Worm (Caenorhabditis elegans) whole organism, L2 larva: ENCODE data around the gene F35D11.3.
A peak's percentile ranks its signal among the peaks of the same experiment; 100 is the strongest.

Experiments used
- C34F6.9 ChIP-seq: fragments of 150-350 bp; optimal IDR thresholded peaks from 2 replicates; lab custom pipeline; 2014; ENCODE audit warnings: missing biosample characterization, missing genetic modification characterization
- ZK546.5 ChIP-seq: sonication (generic microtip); optimal IDR thresholded peaks from 2 replicates; lab custom pipeline; 2017; ENCODE audit warnings: missing biosample characterization, missing genetic modification characterization
- alr-1 ChIP-seq: fragments of 150-350 bp; optimal IDR thresholded peaks from 2 replicates; lab custom pipeline; 2014; ENCODE audit warnings: missing biosample characterization, missing genetic modification characterization
- blmp-1 ChIP-seq: sonication (generic microtip); optimal IDR thresholded peaks from 2 replicates; lab custom pipeline; 2017; ENCODE audit warnings: missing genetic modification characterization, mild to moderate bottlenecking, missing compliant biosample characterization, antibody characterized with exemption, moderate library complexity; ENCODE audit not compliant: insufficient read depth
- ceh-82 ChIP-seq: fragments of 150-350 bp; optimal IDR thresholded peaks from 2 replicates; lab custom pipeline; 2014; ENCODE audit warnings: missing biosample characterization, missing genetic modification characterization
- crh-2 ChIP-seq: sonication (generic microtip); optimal IDR thresholded peaks from 2 replicates; lab custom pipeline; 2017; ENCODE audit warnings: missing biosample characterization, missing genetic modification characterization
- dmd-4 ChIP-seq: sonication (generic microtip); optimal IDR thresholded peaks from 2 replicates; lab custom pipeline; 2017; ENCODE audit warnings: missing biosample characterization, missing genetic modification characterization
- egl-27 ChIP-seq: sonication (generic microtip); optimal IDR thresholded peaks from 3 replicates; lab custom pipeline; 2017; ENCODE audit warnings: missing biosample characterization, missing genetic modification reagents, missing genetic modification characterization
- elt-1 ChIP-seq: fragments of 150-350 bp; optimal IDR thresholded peaks from 2 replicates; lab custom pipeline; 2014; ENCODE audit warnings: missing biosample characterization, missing genetic modification characterization
- elt-3 ChIP-seq: sonication (generic microtip); optimal IDR thresholded peaks from 2 replicates; lab custom pipeline; 2017; ENCODE audit warnings: missing biosample characterization, missing genetic modification characterization
- fos-1 ChIP-seq: fragments of 150-350 bp; optimal IDR thresholded peaks from 2 replicates; lab custom pipeline; 2014; ENCODE audit warnings: missing biosample characterization, missing genetic modification characterization
- gmeb-1 ChIP-seq: fragments of 150-350 bp; optimal IDR thresholded peaks from 2 replicates; lab custom pipeline; 2014; ENCODE audit warnings: missing biosample characterization, missing genetic modification characterization
- lin-11 ChIP-seq: fragments of 150-350 bp; sonication (generic microtip); optimal IDR thresholded peaks from 2 replicates; lab custom pipeline; 2014; ENCODE audit warnings: missing biosample characterization, missing genetic modification characterization, inconsistent platforms, mixed read lengths
- lin-13 ChIP-seq: fragments of 150-350 bp; optimal IDR thresholded peaks from 2 replicates; lab custom pipeline; 2014; ENCODE audit warnings: missing biosample characterization, missing genetic modification reagents, missing genetic modification characterization
- lin-39 ChIP-seq: fragments of 150-350 bp; optimal IDR thresholded peaks from 2 replicates; lab custom pipeline; 2014; ENCODE audit warnings: missing biosample characterization, missing genetic modification reagents, missing genetic modification characterization
- lsy-2 ChIP-seq, 2 experiments: fragments of 150-350 bp in 1 of 2; sonication (generic microtip) in 1 of 2; optimal IDR thresholded peaks; 2 replicates each; lab custom pipeline; 2014 to 2017; ENCODE audit warnings: missing biosample characterization in 2 of 2, missing genetic modification characterization in 2 of 2
- mbf-1 ChIP-seq: sonication (generic microtip); optimal IDR thresholded peaks from 2 replicates; lab custom pipeline; 2017; ENCODE audit warnings: missing biosample characterization, missing genetic modification characterization
- mdl-1 ChIP-seq, 2 experiments: fragments of 150-350 bp in 1 of 2; sonication (generic microtip) in 1 of 2; optimal IDR thresholded peaks; 2 replicates each; lab custom pipeline; 2017; ENCODE audit warnings: missing biosample characterization in 2 of 2, missing genetic modification characterization in 2 of 2
- nhr-10 ChIP-seq: sonication (generic microtip); optimal IDR thresholded peaks from 2 replicates; lab custom pipeline; 2017; ENCODE audit warnings: missing biosample characterization, missing genetic modification characterization
- nhr-12 ChIP-seq: fragments of 150-350 bp; optimal IDR thresholded peaks from 2 replicates; lab custom pipeline; 2014; ENCODE audit warnings: missing biosample characterization, missing genetic modification characterization
- nhr-23 ChIP-seq: fragments of 150-350 bp; optimal IDR thresholded peaks from 2 replicates; lab custom pipeline; 2014; ENCODE audit warnings: missing biosample characterization, missing genetic modification reagents, missing genetic modification characterization
- nhr-237 ChIP-seq: fragments of 150-350 bp; optimal IDR thresholded peaks from 2 replicates; lab custom pipeline; 2014; ENCODE audit warnings: missing biosample characterization, missing genetic modification characterization
- nhr-6 ChIP-seq: fragments of 150-350 bp; optimal IDR thresholded peaks from 2 replicates; lab custom pipeline; 2014; ENCODE audit warnings: missing biosample characterization, missing genetic modification characterization
- nhr-77 ChIP-seq: fragments of 150-350 bp; optimal IDR thresholded peaks from 2 replicates; lab custom pipeline; 2014; ENCODE audit warnings: missing biosample characterization, missing genetic modification characterization
- peb-1 ChIP-seq: fragments of 150-350 bp; optimal IDR thresholded peaks from 2 replicates; lab custom pipeline; 2014; ENCODE audit warnings: missing biosample characterization, missing genetic modification characterization
- sem-4 ChIP-seq: fragments of 150-350 bp; optimal IDR thresholded peaks from 2 replicates; lab custom pipeline; 2014; ENCODE audit warnings: missing biosample characterization, missing genetic modification reagents, missing genetic modification characterization
- sma-3 ChIP-seq: sonication (generic microtip); optimal IDR thresholded peaks from 2 replicates; lab custom pipeline; 2016; ENCODE audit warnings: missing genetic modification reagents, missing genetic modification characterization, missing compliant biosample characterization
- sma-9 ChIP-seq, 2 experiments: fragments of 150-350 bp in 1 of 2; sonication (generic microtip) in 1 of 2; optimal IDR thresholded peaks; 2 replicates each; lab custom pipeline; 2014 to 2016; ENCODE audit warnings: missing genetic modification characterization in 2 of 2, mild to moderate bottlenecking in 1 of 2, missing biosample characterization in 1 of 2, missing compliant biosample characterization in 1 of 2, missing genetic modification reagents in 1 of 2, moderate library complexity in 1 of 2
- unc-39 ChIP-seq: fragments of 150-350 bp; optimal IDR thresholded peaks from 2 replicates; lab custom pipeline; 2014; ENCODE audit warnings: missing biosample characterization, missing genetic modification characterization
- unc-55 ChIP-seq: fragments of 150-350 bp; sonication (generic microtip); optimal IDR thresholded peaks from 3 replicates; lab custom pipeline; 2014; ENCODE audit warnings: missing biosample characterization, missing genetic modification reagents, missing genetic modification characterization
- unc-62 ChIP-seq: fragments of 150-350 bp; optimal IDR thresholded peaks from 2 replicates; lab custom pipeline; 2014; ENCODE audit warnings: missing biosample characterization, missing genetic modification reagents, missing genetic modification characterization
- ztf-1 ChIP-seq: fragments of 200-800 bp; sonication (Bioruptor generic); conservative IDR thresholded peaks from 2 replicates; pipeline ENCODE4 v1.3.6; 2022; ENCODE audit warnings: missing genetic modification characterization, missing compliant biosample characterization
- ztf-11 ChIP-seq: sonication (generic microtip); optimal IDR thresholded peaks from 2 replicates; lab custom pipeline; 2017; ENCODE audit warnings: missing biosample characterization, missing genetic modification characterization
- ztf-4 ChIP-seq: fragments of 150-350 bp; optimal IDR thresholded peaks from 2 replicates; lab custom pipeline; 2014; ENCODE audit warnings: missing biosample characterization, missing genetic modification characterization

F35D11.3 gene

DNA sequence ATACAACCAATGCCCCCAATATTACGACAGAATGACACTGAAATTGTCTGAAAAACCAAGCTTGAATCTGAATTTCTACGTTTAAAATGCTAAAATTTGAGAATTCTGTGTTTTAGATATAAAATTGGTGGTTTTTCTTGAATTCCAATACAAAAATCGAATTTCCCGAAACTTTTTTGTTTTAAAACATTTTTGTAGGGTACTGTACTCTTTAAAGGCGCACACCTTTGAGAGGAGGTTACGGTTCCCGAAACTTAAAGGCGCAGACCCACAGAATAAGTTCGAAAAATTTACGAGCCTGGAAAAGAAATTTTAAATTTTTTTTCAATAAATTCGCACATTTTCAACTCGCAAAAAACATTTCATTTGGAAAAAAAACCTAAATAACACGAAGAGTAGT is 3.5 kb upstream of the F35D11.3 start:
- TF ChIP-seq ceh-82 (tag; lab: Kevin White, UChicago) = no peak
- no peak for TF ChIP-seq unc-39 (tag; lab: Kevin White, UChicago)
- TF ChIP-seq, all 48 proteins: peak for 0

DNA sequence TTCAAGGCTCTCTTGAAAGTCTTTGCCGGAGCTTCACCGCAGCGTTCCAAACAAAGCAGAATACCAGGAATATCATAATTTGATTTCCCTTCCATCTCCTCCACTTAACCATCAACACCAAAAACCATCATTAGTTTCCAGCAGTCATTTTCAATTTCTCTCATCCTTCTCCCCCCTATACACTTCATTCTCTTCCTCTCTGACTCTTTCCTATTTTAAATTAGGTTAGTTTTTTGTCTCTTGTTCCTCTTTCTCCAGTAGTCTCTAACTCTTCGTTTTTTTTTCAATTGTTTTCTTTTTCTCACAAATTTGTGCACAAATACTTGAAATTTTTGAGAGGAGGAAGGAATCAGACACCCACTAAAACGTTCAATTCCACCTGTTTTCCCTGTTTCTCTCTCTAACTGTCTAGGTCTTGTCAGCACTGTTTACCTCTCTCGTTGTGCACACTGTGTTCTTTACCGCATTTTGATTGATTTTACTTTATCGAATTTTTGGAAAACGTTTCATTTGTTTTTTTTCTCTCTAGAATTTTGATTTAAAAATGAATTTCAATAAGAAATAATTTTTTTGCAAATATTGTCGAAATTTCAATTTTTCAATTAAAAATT is 1.4 kb upstream of the F35D11.3 start:
- TF ChIP-seq unc-39 (tag; lab: Kevin White, UChicago) (no peak), nhr-77 (tag; lab: Kevin White, UChicago) (no peak), C34F6.9 (tag; lab: Kevin White, UChicago) (peak; percentile 32), crh-2 (tag; lab: Kevin White, UChicago) (peak; percentile 23), sma-9 (GFP tag; optimal IDR thresholded peaks at IDR 0.05; lab: Kevin White, UChicago) (no peak), sma-9 (tag; optimal IDR thresholded peaks at IDR 0.05; lab: Kevin White, UChicago) (no peak), elt-1 (tag; lab: Kevin White, UChicago) (no peak), fos-1 (tag; lab: Kevin White, UChicago) (peak; percentile 26), egl-27 (tag; lab: Kevin White, UChicago) (no peak)

DNA sequence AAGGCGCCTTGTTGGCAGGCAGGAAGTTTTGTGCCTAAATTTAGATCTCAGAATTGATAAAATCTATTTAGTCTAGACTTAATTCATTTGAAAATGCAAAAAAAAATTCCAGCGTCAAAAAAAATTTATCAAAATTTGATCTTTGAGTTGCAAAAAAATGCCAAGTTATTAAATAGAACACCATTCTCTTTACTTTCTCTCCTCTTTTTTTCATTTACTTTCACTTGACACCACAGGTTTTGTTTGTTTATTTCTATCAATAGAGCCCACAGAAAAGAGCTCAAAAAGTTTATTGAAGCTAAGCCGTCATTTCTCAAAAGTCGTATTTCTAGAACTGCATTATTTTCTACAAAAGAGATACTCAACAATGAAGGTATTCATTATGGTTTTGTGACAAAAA is 4.5 kb downstream of the F35D11.3 start, which contains the start of gene pqn-35:
TSS of gene pqn-35 (plus strand) at position 301 of the 400 bp plus-strand sequence.
- TF ChIP-seq nhr-23 = no peak
- no peak for TF ChIP-seq sma-9 (GFP tag; optimal IDR thresholded peaks at IDR 0.05; lab: Kevin White, UChicago)
- TF ChIP-seq sma-9 (tag; optimal IDR thresholded peaks at IDR 0.05; lab: Kevin White, UChicago) = no peak
- TF ChIP-seq alr-1 = no peak
- TF ChIP-seq unc-55 (GFP tag; lab: Kevin White, UChicago) = no peak
- TF ChIP-seq egl-27 (tag; lab: Kevin White, UChicago) = no peak
- TF ChIP-seq nhr-237 = no peak
- TF ChIP-seq mbf-1 (tag; lab: Kevin White, UChicago) = no peak
- no peak for TF ChIP-seq lin-11 (tag; lab: Kevin White, UChicago)
- TF ChIP-seq lin-13 (GFP tag; lab: Kevin White, UChicago) = no peak
- no peak for TF ChIP-seq ztf-4 (tag; lab: Kevin White, UChicago)

DNA sequence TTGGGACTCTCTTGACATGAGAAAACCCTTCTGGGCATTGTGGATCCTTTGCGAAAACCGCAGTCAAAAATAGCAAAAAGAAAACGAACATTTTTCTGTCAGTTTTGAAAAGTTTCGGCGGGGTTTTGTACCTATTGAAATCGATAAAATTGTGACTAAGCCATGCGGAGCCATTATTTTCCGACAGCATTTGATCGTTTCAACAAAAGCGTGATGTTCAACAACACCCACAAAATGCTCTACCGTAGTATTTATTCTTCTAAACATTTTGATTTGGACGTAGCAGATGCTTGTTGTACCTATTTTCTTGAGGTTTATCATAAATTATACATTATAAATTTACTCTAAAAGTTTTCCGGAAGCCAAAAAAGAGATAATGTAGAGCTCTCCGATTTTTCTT is 8.3 kb downstream of the F35D11.3 start, which contains the start of gene clec-136:
TSS of gene clec-136 (minus strand) at position 101 of the 400 bp plus-strand sequence.
- TF ChIP-seq ztf-11 (tag; lab: Kevin White, UChicago) (no peak), nhr-12 (tag; lab: Kevin White, UChicago) (no peak), sem-4 (tag; lab: Kevin White, UChicago) (no peak), C34F6.9 (tag; lab: Kevin White, UChicago) (no peak), peb-1 (tag; lab: Kevin White, UChicago) (no peak), sma-3 (GFP tag; lab: Kevin White, UChicago) (no peak), nhr-23 (no peak), fos-1 (tag; lab: Kevin White, UChicago) (no peak), nhr-10 (no peak), ZK546.5 (tag; lab: Kevin White, UChicago) (no peak), mbf-1 (tag; lab: Kevin White, UChicago) (no peak)

DNA sequence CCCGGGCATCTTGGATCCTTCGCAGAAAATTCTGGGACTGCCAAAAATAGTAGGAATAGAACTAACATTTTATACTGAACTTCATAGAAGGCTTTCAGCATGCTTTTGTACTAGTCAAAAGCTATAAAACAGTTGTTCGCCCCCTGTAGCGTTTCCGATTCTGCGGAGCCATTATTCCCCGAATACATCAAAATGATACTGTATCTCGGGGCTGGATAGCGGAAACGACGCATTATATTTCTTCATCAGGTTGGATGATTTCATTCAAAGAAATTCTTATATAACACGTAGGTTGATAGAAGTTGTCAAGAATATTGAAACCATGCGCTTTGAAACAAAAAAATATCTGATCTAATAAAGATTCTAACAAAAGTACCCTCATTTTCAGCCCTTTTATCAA is 9.8 kb downstream of the F35D11.3 start, which contains the start of gene clec-137:
TSS of gene clec-137 (minus strand) at position 101 of the 400 bp plus-strand sequence.
- TF ChIP-seq unc-62 (GFP tag; lab: Kevin White, UChicago) (no peak), lin-11 (tag; lab: Kevin White, UChicago) (no peak), lin-13 (GFP tag; lab: Kevin White, UChicago) (no peak), lin-39 (tag; lab: Kevin White, UChicago) (no peak), mbf-1 (tag; lab: Kevin White, UChicago) (no peak), nhr-6 (tag; lab: Kevin White, UChicago) (no peak)

DNA sequence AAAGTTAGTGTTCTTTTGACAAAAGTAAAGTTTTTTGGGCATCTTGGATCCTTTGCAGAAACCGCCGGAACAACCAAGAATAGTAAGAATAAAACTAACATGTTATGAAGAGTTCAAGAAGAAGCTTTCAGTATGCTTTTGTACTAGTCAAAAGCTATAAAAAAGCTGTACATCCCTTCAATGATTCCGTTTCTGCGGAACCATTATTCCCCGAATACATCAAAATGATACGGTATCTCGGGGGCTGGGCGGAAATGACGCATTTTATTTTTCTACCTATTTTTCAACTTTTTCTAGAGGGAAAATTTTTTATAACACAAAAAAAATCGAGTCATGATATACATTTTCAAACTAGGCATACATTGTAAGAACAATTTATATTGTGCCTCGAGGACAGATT is 11.5 kb downstream of the F35D11.3 start, which contains the start of gene clec-138:
TSS of gene clec-138 (minus strand) at position 101 of the 400 bp plus-strand sequence.
- TF ChIP-seq mbf-1 (tag; lab: Kevin White, UChicago) (no peak), peb-1 (tag; lab: Kevin White, UChicago) (no peak), gmeb-1 (tag; lab: Kevin White, UChicago) (no peak), blmp-1 (tag; lab: Kevin White, UChicago) (no peak), lsy-2 (tag; optimal IDR thresholded peaks at IDR 0.05; lab: Kevin White, UChicago) (no peak), mdl-1 (tag; optimal IDR thresholded peaks at IDR 0.05; lab: Kevin White, UChicago) (no peak), ztf-1 (no peak), sem-4 (tag; lab: Kevin White, UChicago) (no peak), dmd-4 (tag; lab: Kevin White, UChicago) (no peak), unc-39 (tag; lab: Kevin White, UChicago) (no peak), elt-3 (tag; lab: Kevin White, UChicago) (no peak), nhr-12 (tag; lab: Kevin White, UChicago) (no peak)
